Fruit fly (Drosophila melanogaster): Measurements from ENCODE around the gene eIF2A.

The eIF2A gene

DNA sequence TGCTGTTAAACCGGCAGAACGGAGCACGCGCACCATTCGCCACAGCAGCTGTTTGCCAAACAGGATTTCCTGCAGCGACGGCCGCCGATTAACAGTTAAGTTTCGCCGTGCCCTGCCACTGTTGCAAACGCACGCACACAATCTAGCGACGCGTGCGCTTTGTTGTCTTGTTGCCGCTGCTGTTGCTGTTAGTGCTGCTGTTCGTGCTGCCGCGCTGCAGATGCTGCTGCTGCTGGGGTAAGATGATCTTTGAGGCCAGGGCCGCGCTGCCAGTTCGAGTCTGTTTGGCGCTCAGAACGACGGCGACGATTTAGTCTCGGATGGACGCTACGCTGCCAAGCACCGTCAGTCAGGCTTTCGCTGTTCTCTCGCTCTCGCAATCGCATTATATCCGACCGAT, 16.0 kb upstream of the eIF2A start, which contains the start of gene eg (continued):
- TF ChIP-seq Opbp (GFP tag; IDR thresholded peaks at IDR 0.05; ENCODE audit: partially characterized antibody), result peak; percentile 62; the same call in 2 of the 3 replicates
- TF ChIP-seq sim (GFP tag; IDR thresholded peaks at IDR 0.05), result no peak
- TF ChIP-seq CG4707 (GFP tag; optimal IDR thresholded peaks at IDR 0.05), result no peak
- TF ChIP-seq CG11723 (GFP tag; optimal IDR thresholded peaks at IDR 0.05), result peak; percentile 9
- TF ChIP-seq CG14667 (GFP tag; IDR thresholded peaks at IDR 0.05), result no peak
- no peak for TF ChIP-seq CG10979 (tag; optimal IDR thresholded peaks at IDR 0.05)
- TF ChIP-seq dmrt99B (tag; optimal IDR thresholded peaks at IDR 0.05), result no peak
- no peak for TF ChIP-seq gfzf (GFP tag; optimal IDR thresholded peaks at IDR 0.05)
- no peak for TF ChIP-seq cwo (GFP tag; optimal IDR thresholded peaks at IDR 0.05)
- no peak for TF ChIP-seq CG12071 (GFP tag; optimal IDR thresholded peaks at IDR 0.05)
- TF ChIP-seq mirr (GFP tag; optimal IDR thresholded peaks at IDR 0.05), result no peak
- TF ChIP-seq CG14014 (GFP tag; IDR thresholded peaks at IDR 0.05), result no peak
- peak in 1 of 2 experiments; percentile 0 for TF ChIP-seq chif (GFP tag; optimal IDR thresholded peaks at IDR 0.05)
- no peak for TF ChIP-seq eyg (GFP tag; optimal IDR thresholded peaks at IDR 0.05)
- TF ChIP-seq fd64A (GFP tag; optimal IDR thresholded peaks at IDR 0.05), result no peak
- TF ChIP-seq nom (GFP tag; optimal IDR thresholded peaks at IDR 0.05), result peak; percentile 53
- no peak for TF ChIP-seq slou (GFP tag; optimal IDR thresholded peaks at IDR 0.05)
- TF ChIP-seq CG4328 (GFP tag; optimal IDR thresholded peaks at IDR 0.05), result no peak
- TF ChIP-seq CG33213 (GFP tag; optimal IDR thresholded peaks at IDR 0.05), result no peak
- TF ChIP-seq Fer3 (tag; optimal IDR thresholded peaks at IDR 0.05), result no peak
- TF ChIP-seq CG8359 (GFP tag; optimal IDR thresholded peaks at IDR 0.05; ENCODE audit: borderline replicate concordance), result no peak
- no peak for TF ChIP-seq pho (GFP tag; optimal IDR thresholded peaks at IDR 0.05)
- no peak for TF ChIP-seq ind (GFP tag; optimal IDR thresholded peaks at IDR 0.05)
- TF ChIP-seq dm (GFP tag; optimal IDR thresholded peaks at IDR 0.05), result no peak
- TF ChIP-seq CG8478 (optimal IDR thresholded peaks at IDR 0.05), result no peak
- TF ChIP-seq unpg (GFP tag; optimal IDR thresholded peaks at IDR 0.05), result no peak
- TF ChIP-seq hb (GFP tag; IDR thresholded peaks at IDR 0.05; ENCODE audit: partially characterized antibody), result no peak
- no peak for TF ChIP-seq Fer1 (GFP tag; optimal IDR thresholded peaks at IDR 0.05)
- no peak for TF ChIP-seq MESR4 (GFP tag; optimal IDR thresholded peaks at IDR 0.05)
- peak; percentile 72 for TF ChIP-seq D (optimal IDR thresholded peaks at IDR 0.05)
- TF ChIP-seq D (GFP tag; optimal IDR thresholded peaks at IDR 0.05), result no peak
- TF ChIP-seq emc (GFP tag; optimal IDR thresholded peaks at IDR 0.05), result no peak
- TF ChIP-seq nmo (GFP tag; optimal IDR thresholded peaks at IDR 0.05), result no peak
- no peak for TF ChIP-seq tio (GFP tag; optimal IDR thresholded peaks at IDR 0.05)
- no peak for TF ChIP-seq CG17912 (GFP tag; optimal IDR thresholded peaks at IDR 0.05)
- TF ChIP-seq Dp (GFP tag; optimal IDR thresholded peaks at IDR 0.05), result no peak
- no peak for TF ChIP-seq Stat92E (GFP tag; optimal IDR thresholded peaks at IDR 0.05)
- TF ChIP-seq CG5245 (GFP tag; optimal IDR thresholded peaks at IDR 0.05), result no peak
- no peak for TF ChIP-seq ab (GFP tag; optimal IDR thresholded peaks at IDR 0.05)
- TF ChIP-seq CG7556 (GFP tag; optimal IDR thresholded peaks at IDR 0.05), result no peak
- TF ChIP-seq CG15479 (GFP tag; optimal IDR thresholded peaks at IDR 0.05), result peak; percentile 70
- TF ChIP-seq mam (GFP tag; optimal IDR thresholded peaks at IDR 0.05), result no peak
- TF ChIP-seq peb (GFP tag; IDR thresholded peaks at IDR 0.05), result no peak
- no peak for TF ChIP-seq Mrtf (GFP tag; IDR thresholded peaks at IDR 0.05)
- 0 out of 2 replicates have a peak, but pooled peaks have one; percentile 3 for TF ChIP-seq E2f1 (GFP tag; IDR thresholded peaks at IDR 0.05)
- no peak for TF ChIP-seq CG13775 (GFP tag; optimal IDR thresholded peaks at IDR 0.05)
- TF ChIP-seq CG12219 (GFP tag; optimal IDR thresholded peaks at IDR 0.05), result no peak
- TF ChIP-seq Hsf (GFP tag; optimal IDR thresholded peaks at IDR 0.05), result no peak
- no peak for TF ChIP-seq Dbx (GFP tag; IDR thresholded peaks at IDR 0.05)
- no peak for TF ChIP-seq chm (GFP tag; IDR thresholded peaks at IDR 0.05)
- no peak for TF ChIP-seq GATAe (GFP tag; conservative IDR thresholded peaks at IDR 0.05)
- TF ChIP-seq CG6654 (GFP tag; optimal IDR thresholded peaks at IDR 0.05), result no peak
